Comparison of ENCODE assay signal across 4 fruit fly cellular contexts in genomic region chr3R:16591407-16591806, dm6.
TF ChIP-seq lines count a peak whose summit lies in the region.

No protein-coding gene starts in this region.

- no peak for TF ChIP-seq CTCF in whole organism, embryonic (GFP tag; optimal IDR thresholded peaks at IDR 0.05; lab: Kevin White, UChicago)

TF ChIP-seq in whole organism, embryonic, 481 proteins besides CTCF, POLR2A, EP300 and RAD21:
- TF ChIP-seq Blimp-1 (GFP tag; optimal IDR thresholded peaks at IDR 0.05; lab: Kevin White, UChicago) (peak; percentile 80), z (GFP tag; IDR thresholded peaks at IDR 0.05; lab: Robert Waterston, UW) (no peak), CG12659 (GFP tag; optimal IDR thresholded peaks at IDR 0.05; lab: Kevin White, UChicago) (no peak)

TF ChIP-seq in whole organism, prepupa, 60 proteins besides CTCF, POLR2A, EP300 and RAD21:
- TF ChIP-seq Lpt (GFP tag; optimal IDR thresholded peaks at IDR 0.05; lab: Kevin White, UChicago) (no peak), esn (GFP tag; optimal IDR thresholded peaks at IDR 0.05; lab: Kevin White, UChicago) (no peak), Sox15 (GFP tag; optimal IDR thresholded peaks at IDR 0.05; lab: Kevin White, UChicago) (no peak), CG3919 (GFP tag; optimal IDR thresholded peaks at IDR 0.05; lab: Kevin White, UChicago) (peak; percentile 13), CG4318 (GFP tag; optimal IDR thresholded peaks at IDR 0.05; lab: Kevin White, UChicago) (no peak)
TF ChIP-seq in whole organism, prepupa: peak in this region for 1.

TF ChIP-seq in whole organism, pupa, 21 proteins besides CTCF, POLR2A, EP300 and RAD21:
- TF ChIP-seq CG4496 (GFP tag; IDR thresholded peaks at IDR 0.05; lab: Robert Waterston, UW) (0 out of 3 replicates have a peak, but pooled peaks have one; percentile 18), CG32121 (GFP tag; IDR thresholded peaks at IDR 0.05; lab: Robert Waterston, UW) (no peak), CG17806 (tag; optimal IDR thresholded peaks at IDR 0.05; lab: Kevin White, UChicago) (no peak)

TF ChIP-seq in whole organism, wandering third instar larva, 38 proteins besides CTCF, POLR2A, EP300 and RAD21:
- TF ChIP-seq Dfd (GFP tag; optimal IDR thresholded peaks at IDR 0.05; lab: Kevin White, UChicago): peak; percentile 73
- TF ChIP-seq dmrt93B (GFP tag; optimal IDR thresholded peaks at IDR 0.05; lab: Kevin White, UChicago): no peak
TF ChIP-seq in whole organism, wandering third instar larva: peak in this region for 1.

Comparison
In these comparisons a context has a peak if more than half of its experiments do, and no peak if none do; other contexts are left out.
1. Of the 7 proteins assayed by ChIP-seq in both whole organism, embryonic and whole organism, prepupa: peak only in whole organism, embryonic: Blimp-1; only in whole organism, prepupa: none; in both: none; in neither: 6.